Fruit fly (Drosophila melanogaster) whole organism, prepupa: ENCODE results near the gene Dsp1.

Experiments used
- CG10631 ChIP-seq: fragments of 200-800 bp; sonication (Bioruptor generic); optimal IDR thresholded peaks from 2 replicates; lab custom pipeline; 2016; ENCODE audit warnings: missing biosample characterization, missing genetic modification characterization
- CG11294 ChIP-seq: fragments of 200-800 bp; sonication (Bioruptor generic); IDR thresholded peaks from 2 replicates; pipeline ENCODE4 v1.3.6; 2022; ENCODE audit warnings: missing biosample characterization, missing genetic modification characterization
- CG11902 ChIP-seq: fragments of 200-800 bp; sonication (Bioruptor generic); optimal IDR thresholded peaks from 3 replicates; lab custom pipeline; 2016; ENCODE audit warnings: missing biosample characterization, missing genetic modification characterization
- CG15336 ChIP-seq: fragments of 200-800 bp; sonication (Bioruptor generic); IDR thresholded peaks from 2 replicates; pipeline ENCODE4 v1.3.6; 2022; ENCODE audit warnings: missing biosample characterization, missing genetic modification characterization
- CG1621 ChIP-seq: fragments of 200-800 bp; sonication (Bioruptor generic); optimal IDR thresholded peaks from 3 replicates; lab custom pipeline; 2018; ENCODE audit warnings: missing biosample characterization, mild to moderate bottlenecking, missing genetic modification characterization
- CG16779 ChIP-seq: fragments of 200-800 bp; sonication (Bioruptor generic); optimal IDR thresholded peaks from 3 replicates; lab custom pipeline; 2017; ENCODE audit warnings: missing biosample characterization, mild to moderate bottlenecking, missing genetic modification characterization
- CG3032 ChIP-seq: fragments of 200-800 bp; optimal IDR thresholded peaks from 2 replicates; lab custom pipeline; 2019; ENCODE audit warnings: missing biosample characterization, mild to moderate bottlenecking, missing genetic modification characterization, moderate library complexity
- CG32006 ChIP-seq: fragments of 200-800 bp; sonication (Bioruptor generic); optimal IDR thresholded peaks from 3 replicates; lab custom pipeline; 2017; ENCODE audit warnings: missing biosample characterization, mild to moderate bottlenecking, missing genetic modification characterization
- CG3919 ChIP-seq: fragments of 200-800 bp; sonication (Bioruptor generic); optimal IDR thresholded peaks from 3 replicates; lab custom pipeline; 2016; ENCODE audit warnings: missing biosample characterization, missing genetic modification characterization
- CG4318 ChIP-seq: fragments of 200-800 bp; sonication (Bioruptor generic); optimal IDR thresholded peaks from 3 replicates; lab custom pipeline; 2017; ENCODE audit warnings: missing biosample characterization, mild to moderate bottlenecking, missing genetic modification characterization
- CG6276 ChIP-seq: fragments of 200-800 bp; sonication (Bioruptor generic); optimal IDR thresholded peaks from 2 replicates; lab custom pipeline; 2017; ENCODE audit warnings: missing biosample characterization, mild to moderate bottlenecking, missing genetic modification characterization
- CG6808 ChIP-seq: fragments of 200-800 bp; sonication (Bioruptor generic); optimal IDR thresholded peaks from 3 replicates; lab custom pipeline; 2017; ENCODE audit warnings: missing biosample characterization, missing genetic modification characterization, mild to moderate bottlenecking, moderate library complexity, missing genetic modification reagents
- CG8119 ChIP-seq: fragments of 200-800 bp; sonication (Bioruptor generic); IDR thresholded peaks from 3 replicates; pipeline ENCODE4 v1.3.6; 2022; ENCODE audit warnings: missing biosample characterization, missing genetic modification characterization
- CG8319 ChIP-seq: fragments of 200-800 bp; sonication (Bioruptor generic); optimal IDR thresholded peaks from 3 replicates; lab custom pipeline; 2016; ENCODE audit warnings: missing biosample characterization, missing genetic modification characterization
- CG8632 ChIP-seq: fragments of 200-800 bp; sonication (Bioruptor generic); optimal IDR thresholded peaks from 3 replicates; lab custom pipeline; 2016; ENCODE audit warnings: missing biosample characterization, missing genetic modification characterization
- Eip78C ChIP-seq: fragments of 200-800 bp; sonication (Bioruptor generic); peaks from one replicate; lab custom pipeline; 2016; ENCODE audit warnings: missing biosample characterization, missing genetic modification characterization
- Ets96B ChIP-seq: fragments of 200-800 bp; optimal IDR thresholded peaks from 2 replicates; lab custom pipeline; 2019; ENCODE audit warnings: missing biosample characterization, mild to moderate bottlenecking, missing genetic modification characterization, moderate library complexity
- Gug ChIP-seq: fragments of 200-800 bp; sonication (Bioruptor generic); IDR thresholded peaks from 2 replicates; pipeline ENCODE4 v1.3.6; 2022; ENCODE audit warnings: missing biosample characterization, missing genetic modification characterization
- Hr38 ChIP-seq: sonication (Bioruptor generic); optimal IDR thresholded peaks from 2 replicates; lab custom pipeline; 2016; ENCODE audit warnings: missing biosample characterization, missing genetic modification characterization
- Hr4 ChIP-seq: fragments of 200-800 bp; sonication (Bioruptor generic); optimal IDR thresholded peaks from 3 replicates; lab custom pipeline; 2016; ENCODE audit warnings: missing biosample characterization, missing genetic modification characterization
- Lpt ChIP-seq: fragments of 200-800 bp; sonication (Bioruptor generic); optimal IDR thresholded peaks from 3 replicates; lab custom pipeline; 2016; ENCODE audit warnings: missing biosample characterization, missing genetic modification characterization
- Met ChIP-seq: fragments of 200-800 bp; sonication (Bioruptor generic); optimal IDR thresholded peaks from 3 replicates; lab custom pipeline; 2016; ENCODE audit warnings: missing biosample characterization, missing genetic modification characterization
- Smox ChIP-seq: fragments of 200-800 bp; sonication (Bioruptor generic); optimal IDR thresholded peaks from 3 replicates; lab custom pipeline; 2016; ENCODE audit warnings: missing biosample characterization, missing genetic modification characterization
- Sox102F ChIP-seq: fragments of 200-800 bp; sonication (Bioruptor generic); optimal IDR thresholded peaks from 2 replicates; lab custom pipeline; 2016; ENCODE audit warnings: missing biosample characterization, mild to moderate bottlenecking, missing genetic modification characterization
- Sox14 ChIP-seq: fragments of 200-800 bp; sonication (Bioruptor generic); optimal IDR thresholded peaks from 3 replicates; lab custom pipeline; 2016; ENCODE audit warnings: missing biosample characterization, missing genetic modification characterization
- achi ChIP-seq: fragments of 200-800 bp; sonication (Bioruptor generic); optimal IDR thresholded peaks from 3 replicates; lab custom pipeline; 2016; ENCODE audit warnings: missing biosample characterization, missing genetic modification characterization
- acj6 ChIP-seq: fragments of 200-800 bp; sonication (Bioruptor generic); optimal IDR thresholded peaks from 3 replicates; lab custom pipeline; 2016; ENCODE audit warnings: missing biosample characterization, missing genetic modification characterization
- cyc ChIP-seq: fragments of 200-800 bp; sonication (Bioruptor generic); optimal IDR thresholded peaks from 3 replicates; lab custom pipeline; 2016; ENCODE audit warnings: missing biosample characterization, missing genetic modification characterization
- dac ChIP-seq: fragments of 200-800 bp; sonication (Bioruptor generic); optimal IDR thresholded peaks from 2 replicates; lab custom pipeline; 2017; ENCODE audit warnings: missing biosample characterization, mild to moderate bottlenecking, missing genetic modification characterization
- eg ChIP-seq: fragments of 200-800 bp; sonication (Bioruptor generic); IDR thresholded peaks from 3 replicates; pipeline ENCODE4 v1.3.6; 2022; ENCODE audit warnings: missing biosample characterization, missing genetic modification characterization
- esn ChIP-seq: fragments of 200-800 bp; sonication (Bioruptor generic); optimal IDR thresholded peaks from 2 replicates; lab custom pipeline; 2016; ENCODE audit warnings: missing biosample characterization, mild to moderate bottlenecking, missing genetic modification characterization, moderate library complexity
- fd59A ChIP-seq: fragments of 200-800 bp; sonication (Bioruptor generic); optimal IDR thresholded peaks from 2 replicates; lab custom pipeline; 2017; ENCODE audit warnings: missing biosample characterization, mild to moderate bottlenecking, missing genetic modification characterization, missing genetic modification reagents
- lz ChIP-seq: fragments of 200-800 bp; sonication (Bioruptor generic); optimal IDR thresholded peaks from 3 replicates; lab custom pipeline; 2016; ENCODE audit warnings: missing biosample characterization, missing genetic modification characterization
- ss ChIP-seq, 2 experiments: fragments of 200-800 bp; sonication (Bioruptor generic); optimal IDR thresholded peaks; 2 replicates in 1 of 2; 3 replicates in 1 of 2; lab custom pipeline; 2017 to 2018; ENCODE audit warnings: mild to moderate bottlenecking in 2 of 2, missing biosample characterization in 2 of 2, missing genetic modification characterization in 2 of 2, moderate library complexity in 1 of 2
- svp ChIP-seq: fragments of 200-800 bp; sonication (Bioruptor generic); peaks from one replicate; lab custom pipeline; 2016; ENCODE audit warnings: missing biosample characterization, missing genetic modification characterization
- topi ChIP-seq: fragments of 200-800 bp; sonication (Bioruptor generic); optimal IDR thresholded peaks from 3 replicates; lab custom pipeline; 2016; ENCODE audit warnings: missing biosample characterization, missing genetic modification characterization
- vri ChIP-seq: fragments of 200-800 bp; sonication (Bioruptor generic); optimal IDR thresholded peaks from 3 replicates; lab custom pipeline; 2016; ENCODE audit warnings: missing biosample characterization, mild to moderate bottlenecking, missing genetic modification characterization

Gene Dsp1

dm6 chrX:16368585-16368984 lies 35.2 kb downstream of the Dsp1 start:
- TF ChIP-seq CG11902: no peak
- TF ChIP-seq CG6808 (GFP tag; lab: Kevin White, UChicago): no peak

dm6 chrX:16371923-16372322 lies 38.5 kb downstream of the Dsp1 start:
- peak; percentile 27 for TF ChIP-seq CG3032 (tag; lab: Kevin White, UChicago)
- TF ChIP-seq CG3919: no peak
- peak; percentile 0 for TF ChIP-seq lz (GFP tag; lab: Kevin White, UChicago)
- peak; percentile 46 for TF ChIP-seq Hr4 (GFP tag; lab: Kevin White, UChicago)
- peak; percentile 53 for TF ChIP-seq topi (GFP tag; lab: Kevin White, UChicago)
- TF ChIP-seq acj6 (GFP tag; lab: Kevin White, UChicago): peak; percentile 39
- peak; percentile 34 for TF ChIP-seq CG4318
- TF ChIP-seq CG8319 (GFP tag; lab: Kevin White, UChicago): no peak
- peak; percentile 46 for TF ChIP-seq CG10631 (GFP tag; lab: Kevin White, UChicago)
- TF ChIP-seq Eip78C (GFP tag; lab: Kevin White, UChicago): peak; percentile 85
- peak; percentile 54 for TF ChIP-seq Sox102F (GFP tag; lab: Kevin White, UChicago)
- TF ChIP-seq esn: peak; percentile 29
- TF ChIP-seq cyc (GFP tag; lab: Kevin White, UChicago): peak; percentile 5
- TF ChIP-seq CG11294 (GFP tag; lab: Robert Waterston, UW): no peak
- peak; percentile 51 for TF ChIP-seq Met
- TF ChIP-seq Sox14: peak; percentile 23

- TF ChIP-seq vri (GFP tag; lab: Kevin White, UChicago) (peak; percentile 61), CG6276 (GFP tag; lab: Kevin White, UChicago) (peak; percentile 61), CG8119 (peak; percentile 50; the same call in 1 of the 3 replicates), CG15336 (GFP tag; lab: Robert Waterston, UW) (peak; percentile 37; the same call in 1 of the 2 replicates), CG6808 (GFP tag; lab: Kevin White, UChicago) (peak; percentile 25), Hr38 (GFP tag; lab: Kevin White, UChicago) (no peak), ss (GFP tag; optimal IDR thresholded peaks at IDR 0.05; lab: Kevin White, UChicago) (peak; percentile 46 to 83), eg (GFP tag; lab: Robert Waterston, UW) (no peak)
- TF ChIP-seq, all 60 proteins: peak for 6
Measured at dm6 chrX:16372492-16373350, 39.3 kb downstream of the Dsp1 start, which contains the start of gene Fur2. Gene Fur2 (plus strand): TSS chrX:16373086.

- no peak for TF ChIP-seq CG32006 (GFP tag; lab: Kevin White, UChicago)
- peak; percentile 79 for TF ChIP-seq Eip78C (GFP tag; lab: Kevin White, UChicago)
- TF ChIP-seq vri (GFP tag; lab: Kevin White, UChicago): peak; percentile 5
- peak; percentile 39 for TF ChIP-seq dac (GFP tag; lab: Kevin White, UChicago)
- no peak for TF ChIP-seq achi (GFP tag; lab: Kevin White, UChicago)
- TF ChIP-seq Hr4 (GFP tag; lab: Kevin White, UChicago): peak; percentile 39
- no peak for TF ChIP-seq svp (GFP tag; lab: Kevin White, UChicago)
- peak; percentile 28 for TF ChIP-seq CG3032 (tag; lab: Kevin White, UChicago)
- TF ChIP-seq CG8119: peak; percentile 45; the same call in 1 of the 3 replicates
- TF ChIP-seq CG8632 (GFP tag; lab: Kevin White, UChicago): no peak
- TF ChIP-seq esn: peak; percentile 16
- 0 out of 2 replicates have a peak, but pooled peaks have one; percentile 19 for TF ChIP-seq Gug
- peak; percentile 40 for TF ChIP-seq Ets96B
- TF ChIP-seq fd59A: no peak
- no peak for TF ChIP-seq Sox14
- TF ChIP-seq CG8319 (GFP tag; lab: Kevin White, UChicago): no peak
- TF ChIP-seq Lpt (GFP tag; lab: Kevin White, UChicago): peak; percentile 63
- peak; percentile 66 for TF ChIP-seq CG15336 (GFP tag; lab: Robert Waterston, UW)
- no peak for TF ChIP-seq CG16779 (tag; lab: Kevin White, UChicago)
- TF ChIP-seq CG1621 (tag; lab: Kevin White, UChicago): no peak
- TF ChIP-seq Smox (GFP tag; lab: Kevin White, UChicago): no peak
- TF ChIP-seq, all 60 proteins: peak for 11
Measured at dm6 chrX:16373541-16373940, 40.1 kb downstream of the Dsp1 start.
